Fruit fly (Drosophila melanogaster): Measurements from ENCODE around the gene Src64B.

The Src64B gene

DNA sequence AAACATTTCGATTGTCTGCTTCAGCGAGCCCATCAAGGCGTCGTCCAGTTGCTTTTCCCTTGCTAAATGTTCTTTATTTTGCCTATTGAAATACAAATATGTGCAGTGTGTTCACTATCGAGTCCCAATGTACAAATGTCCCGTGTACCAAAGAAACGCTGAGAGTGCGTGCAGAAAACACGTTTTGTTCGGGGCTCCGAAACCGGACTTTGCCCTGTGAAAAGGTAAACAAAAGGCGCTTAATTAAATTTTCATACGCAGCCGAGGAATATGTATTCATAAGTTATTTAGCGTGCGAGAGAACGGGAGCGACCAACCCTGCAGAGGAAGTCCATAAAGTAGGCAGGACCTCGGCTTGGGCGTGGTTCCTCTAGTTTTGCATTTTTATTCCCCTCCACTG is 80.9 kb downstream of the Src64B start:
- TF ChIP-seq dsf (GFP tag; optimal IDR thresholded peaks at IDR 0.05; ENCODE audit: borderline replicate concordance) (no peak), psq (GFP tag; optimal IDR thresholded peaks at IDR 0.05) (no peak), Hnf4 (GFP tag; optimal IDR thresholded peaks at IDR 0.05) (peak; percentile 48)

DNA sequence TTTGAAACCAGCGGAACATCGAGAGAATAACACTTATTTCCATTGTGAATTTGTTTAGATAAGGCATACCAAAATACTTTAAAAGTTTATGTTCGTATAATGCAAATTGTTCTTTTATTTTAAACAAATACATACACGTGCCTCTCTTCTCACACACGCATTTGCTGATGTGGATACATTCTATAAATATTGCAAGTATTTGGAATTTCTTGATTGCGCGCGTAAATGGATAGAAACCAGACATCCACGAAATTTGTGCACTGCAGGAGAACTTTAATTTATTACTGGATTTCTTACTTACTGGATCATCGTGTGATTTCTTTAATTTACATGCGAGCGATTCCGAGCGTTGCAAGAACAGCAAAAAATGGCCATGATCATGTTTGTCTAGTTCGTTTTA is 81.4 kb downstream of the Src64B start:
- TF ChIP-seq Mio (GFP tag; optimal IDR thresholded peaks at IDR 0.05) (no peak), Abd-B (GFP tag; optimal IDR thresholded peaks at IDR 0.05) (no peak), OdsH (GFP tag; optimal IDR thresholded peaks at IDR 0.05) (no peak), psq (GFP tag; optimal IDR thresholded peaks at IDR 0.05) (no peak)

DNA sequence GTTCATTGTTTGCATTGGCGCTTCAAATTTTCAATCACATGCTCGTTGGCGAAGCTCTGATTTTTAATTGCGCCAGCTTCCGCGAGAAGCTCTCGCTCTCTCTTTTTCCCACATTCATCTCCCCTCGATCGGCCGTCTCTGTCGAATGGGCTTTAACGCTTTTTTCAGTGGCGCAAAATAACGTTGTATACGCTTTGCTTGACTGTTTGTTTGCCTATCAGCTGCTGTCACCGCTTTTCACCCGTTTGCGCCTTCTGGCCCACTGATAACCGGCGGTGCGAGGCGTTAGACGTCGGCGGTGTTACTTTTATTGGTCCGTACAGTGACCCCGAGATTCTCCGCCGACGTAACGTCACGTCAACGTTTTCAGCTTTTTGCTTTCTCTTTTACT is 82.2 kb downstream of the Src64B start:
- no peak for TF ChIP-seq Hr78 (GFP tag; optimal IDR thresholded peaks at IDR 0.05)
- no peak for TF ChIP-seq brk (GFP tag; optimal IDR thresholded peaks at IDR 0.05)
- no peak for TF ChIP-seq CrebA (GFP tag; optimal IDR thresholded peaks at IDR 0.05; ENCODE audit: borderline replicate concordance)
- no peak for TF ChIP-seq dl (GFP tag; optimal IDR thresholded peaks at IDR 0.05; ENCODE audit: insufficient read depth in 1 of 2, partially characterized antibody in 2 of 2)
- TF ChIP-seq fru (GFP tag; optimal IDR thresholded peaks at IDR 0.05), result peak; percentile 78
- TF ChIP-seq Dfd (GFP tag; optimal IDR thresholded peaks at IDR 0.05), result no peak
- TF ChIP-seq tai (GFP tag; optimal IDR thresholded peaks at IDR 0.05), result peak; percentile 39
- no peak for TF ChIP-seq Vsx2 (GFP tag; optimal IDR thresholded peaks at IDR 0.05; ENCODE audit: partially characterized antibody)
- no peak for TF ChIP-seq N (GFP tag; optimal IDR thresholded peaks at IDR 0.05)
- no peak for TF ChIP-seq CG32264 (GFP tag; optimal IDR thresholded peaks at IDR 0.05)
- TF ChIP-seq psq (GFP tag; optimal IDR thresholded peaks at IDR 0.05), result no peak
- TF ChIP-seq Rel (GFP tag; optimal IDR thresholded peaks at IDR 0.05), result no peak
- peak; percentile 57 for TF ChIP-seq Rel (tag; optimal IDR thresholded peaks at IDR 0.05)
- no peak for TF ChIP-seq pan (optimal IDR thresholded peaks at IDR 0.05)
- peak; percentile 14 for TF ChIP-seq HLH106 (tag; optimal IDR thresholded peaks at IDR 0.05)
- TF ChIP-seq sage (GFP tag; optimal IDR thresholded peaks at IDR 0.05), result no peak
- no peak for TF ChIP-seq Abd-B (GFP tag; optimal IDR thresholded peaks at IDR 0.05)
- no peak for TF ChIP-seq foxo (GFP tag; optimal IDR thresholded peaks at IDR 0.05)
- peak; percentile 28 for TF ChIP-seq Hnf4 (GFP tag; optimal IDR thresholded peaks at IDR 0.05)
- peak; percentile 12 for TF ChIP-seq rgr (GFP tag; optimal IDR thresholded peaks at IDR 0.05)
- TF ChIP-seq Sp1 (GFP tag; optimal IDR thresholded peaks at IDR 0.05), result no peak
- TF ChIP-seq Jra (GFP tag; optimal IDR thresholded peaks at IDR 0.05), result no peak
- peak; percentile 28 for TF ChIP-seq br (GFP tag; optimal IDR thresholded peaks at IDR 0.05)
- no peak for TF ChIP-seq lola (GFP tag; optimal IDR thresholded peaks at IDR 0.05)
- TF ChIP-seq Dif (GFP tag; optimal IDR thresholded peaks at IDR 0.05; ENCODE audit: partially characterized antibody), result peak; percentile 27
- no peak for TF ChIP-seq Myc (optimal IDR thresholded peaks at IDR 0.05)
- peak; percentile 58 for TF ChIP-seq GATAd (GFP tag; optimal IDR thresholded peaks at IDR 0.05)
- TF ChIP-seq Hr83 (GFP tag; optimal IDR thresholded peaks at IDR 0.05; ENCODE audit: poor library complexity, severe bottlenecking), result peak; percentile 79
- TF ChIP-seq h (GFP tag; optimal IDR thresholded peaks at IDR 0.05), result peak; percentile 68
- no peak for TF ChIP-seq jim (GFP tag; optimal IDR thresholded peaks at IDR 0.05)
- no peak for TF ChIP-seq dmrt93B (GFP tag; optimal IDR thresholded peaks at IDR 0.05)

DNA sequence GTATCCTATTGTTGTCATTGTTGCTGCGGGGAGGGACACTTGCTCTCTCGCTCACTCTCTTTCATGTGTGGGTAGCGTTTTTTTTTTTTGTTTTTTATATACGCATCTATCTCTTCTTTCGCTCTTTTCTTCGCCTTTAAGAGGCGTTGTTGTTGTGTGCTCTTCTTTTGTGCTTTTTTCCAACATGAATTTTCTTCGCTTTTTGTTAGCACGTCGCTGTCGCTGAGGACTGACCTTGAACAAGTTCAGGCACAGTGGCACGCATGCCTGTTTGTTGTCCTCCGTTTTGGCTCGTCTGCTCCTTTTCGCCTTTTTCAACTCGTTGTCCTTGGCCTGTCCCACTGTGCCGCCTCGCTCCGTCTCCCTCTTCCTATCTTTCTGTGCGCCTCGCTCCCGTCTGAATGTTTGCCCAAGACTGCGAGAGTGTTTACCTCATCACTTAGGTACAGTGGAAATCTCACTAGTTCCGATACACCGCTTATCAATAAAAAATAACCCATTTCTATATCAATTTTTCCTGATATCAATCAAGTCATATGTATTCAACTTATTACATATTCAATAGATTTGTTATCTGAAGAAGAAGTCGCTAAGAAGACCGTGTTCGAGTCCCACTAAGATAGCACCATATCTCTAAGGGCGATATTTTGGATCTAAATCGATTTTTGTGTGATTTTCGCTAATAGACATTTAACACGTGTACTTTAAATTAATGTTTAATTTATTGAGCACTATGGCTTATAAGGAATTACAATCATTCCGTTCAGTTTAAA is 82.8 kb downstream of the Src64B start:
- TF ChIP-seq sv (GFP tag; optimal IDR thresholded peaks at IDR 0.05) (peak; percentile 22), woc (GFP tag; optimal IDR thresholded peaks at IDR 0.05) (peak; percentile 88), lola (GFP tag; optimal IDR thresholded peaks at IDR 0.05) (no peak), ey (GFP tag; optimal IDR thresholded peaks at IDR 0.05) (peak; percentile 65), fru (GFP tag; optimal IDR thresholded peaks at IDR 0.05) (peak; percentile 78), Hnf4 (GFP tag; optimal IDR thresholded peaks at IDR 0.05) (peak; percentile 75), foxo (GFP tag; optimal IDR thresholded peaks at IDR 0.05) (peak in 1 of 2 experiments; percentile 87), Sp1 (GFP tag; optimal IDR thresholded peaks at IDR 0.05) (peak; percentile 41), Abd-B (GFP tag; optimal IDR thresholded peaks at IDR 0.05) (no peak), HLH106 (tag; optimal IDR thresholded peaks at IDR 0.05) (peak; percentile 56), CG32264 (GFP tag; optimal IDR thresholded peaks at IDR 0.05) (peak; percentile 31), CG9705 (GFP tag; optimal IDR thresholded peaks at IDR 0.05) (peak; percentile 24), GATAd (GFP tag; optimal IDR thresholded peaks at IDR 0.05) (no peak), Hr83 (GFP tag; optimal IDR thresholded peaks at IDR 0.05; ENCODE audit: poor library complexity, severe bottlenecking) (peak; percentile 72), sage (GFP tag; optimal IDR thresholded peaks at IDR 0.05) (peak; percentile 27), br (GFP tag; optimal IDR thresholded peaks at IDR 0.05) (peak; percentile 76), pan (optimal IDR thresholded peaks at IDR 0.05) (no peak), Rel (GFP tag; optimal IDR thresholded peaks at IDR 0.05) (no peak), Rel (tag; optimal IDR thresholded peaks at IDR 0.05) (peak; percentile 3), psq (GFP tag; optimal IDR thresholded peaks at IDR 0.05) (peak; percentile 67), h (GFP tag; optimal IDR thresholded peaks at IDR 0.05) (peak; percentile 79), OdsH (GFP tag; optimal IDR thresholded peaks at IDR 0.05) (peak; percentile 80), rgr (GFP tag; optimal IDR thresholded peaks at IDR 0.05) (peak; percentile 77), CrebA (GFP tag; optimal IDR thresholded peaks at IDR 0.05; ENCODE audit: borderline replicate concordance) (peak; percentile 49), usp (GFP tag; optimal IDR thresholded peaks at IDR 0.05) (no peak), brk (GFP tag; optimal IDR thresholded peaks at IDR 0.05) (no peak), Jra (GFP tag; optimal IDR thresholded peaks at IDR 0.05) (peak; percentile 34)
